Worm (Caenorhabditis elegans) whole organism, L1 larva: ENCODE results near the gene ptc-1.

Source experiments
- C34B4.2 ChIP-seq: sonication (generic microtip); optimal IDR thresholded peaks from 2 replicates; lab custom pipeline; 2017; ENCODE audit warnings: mild to moderate bottlenecking, missing genetic modification characterization, missing compliant biosample characterization
- Y116A8C.19 ChIP-seq: sonication (generic microtip); optimal IDR thresholded peaks from 2 replicates; lab custom pipeline; 2016; ENCODE audit warnings: missing compliant biosample characterization, missing genetic modification characterization, borderline replicate concordance
- aha-1 ChIP-seq: fragments of 150-350 bp; optimal IDR thresholded peaks from 2 replicates; lab custom pipeline; 2014; ENCODE audit warnings: missing biosample characterization, missing genetic modification characterization
- aly-2 ChIP-seq: fragments of 150-350 bp; optimal IDR thresholded peaks from 2 replicates; lab custom pipeline; 2014; ENCODE audit warnings: missing biosample characterization, missing genetic modification characterization
- blmp-1 ChIP-seq: fragments of 150-350 bp; optimal IDR thresholded peaks from 2 replicates; lab custom pipeline; 2014; ENCODE audit warnings: missing biosample characterization, missing genetic modification characterization
- ceh-8 ChIP-seq: fragments of 200-800 bp; sonication (Bioruptor generic); optimal IDR thresholded peaks from 2 replicates; lab custom pipeline; 2018; ENCODE audit warnings: mild to moderate bottlenecking, missing genetic modification characterization, moderate library complexity, missing compliant biosample characterization
- ceh-82 ChIP-seq, 3 experiments: fragments of 150-350 bp in 1 of 3; sonication (generic microtip) in 2 of 3; optimal IDR thresholded peaks; 2 replicates each; lab custom pipeline; 2014 to 2017; ENCODE audit warnings: missing biosample characterization in 3 of 3, missing genetic modification characterization in 3 of 3
- ceh-90 ChIP-seq: sonication (generic microtip); optimal IDR thresholded peaks from 2 replicates; lab custom pipeline; 2016; ENCODE audit warnings: missing genetic modification characterization, missing compliant biosample characterization
- ces-1 ChIP-seq: fragments of 150-350 bp; optimal IDR thresholded peaks from 2 replicates; lab custom pipeline; 2014; ENCODE audit warnings: missing biosample characterization, missing genetic modification reagents, missing genetic modification characterization
- dpl-1 ChIP-seq, 3 experiments: fragments of 150-350 bp in 2 of 3; sonication (generic microtip) in 1 of 3; optimal IDR thresholded peaks; 2 replicates each; lab custom pipeline; 2014 to 2017; ENCODE audit warnings: missing biosample characterization in 3 of 3, missing genetic modification characterization in 3 of 3, missing genetic modification reagents in 3 of 3
- elt-2 ChIP-seq: sonication (generic microtip); optimal IDR thresholded peaks from 2 replicates; lab custom pipeline; 2016; ENCODE audit warnings: missing genetic modification characterization, mild to moderate bottlenecking, inconsistent platforms, missing compliant biosample characterization, missing genetic modification reagents
- elt-3 ChIP-seq, 6 experiments: fragments of 150-350 bp in 1 of 6; sonication (generic microtip); optimal IDR thresholded peaks; 2 replicates each; lab custom pipeline; 2017 to 2018; ENCODE audit warnings: missing biosample characterization in 6 of 6, missing genetic modification characterization in 6 of 6, inconsistent platforms in 1 of 6
- hlh-17 ChIP-seq: fragments of 200-800 bp; sonication (Bioruptor generic); optimal IDR thresholded peaks from 2 replicates; lab custom pipeline; 2018; ENCODE audit warnings: missing genetic modification characterization, mild to moderate bottlenecking, missing compliant biosample characterization, moderate library complexity, borderline replicate concordance
- isw-1 ChIP-seq: fragments of 200-800 bp; sonication (Bioruptor generic); IDR thresholded peaks from 2 replicates; pipeline ENCODE4 v1.3.6; 2022; ENCODE audit warnings: missing genetic modification characterization, missing compliant biosample characterization
- lin-15B ChIP-seq: fragments of 150-350 bp; sonication (generic microtip); optimal IDR thresholded peaks from 3 replicates; lab custom pipeline; 2014; ENCODE audit warnings: missing biosample characterization, missing genetic modification characterization
- lin-35 ChIP-seq, 2 experiments: fragments of 150-350 bp; optimal IDR thresholded peaks; 2 replicates each; lab custom pipeline; 2014; ENCODE audit warnings: missing biosample characterization in 2 of 2, missing genetic modification characterization in 2 of 2, missing genetic modification reagents in 2 of 2
- lsy-2 ChIP-seq, 2 experiments: fragments of 150-350 bp; optimal IDR thresholded peaks; 2 replicates each; lab custom pipeline; 2014; ENCODE audit warnings: missing biosample characterization in 2 of 2, missing genetic modification characterization in 2 of 2
- mab-9 ChIP-seq: fragments of 200-800 bp; sonication (Bioruptor generic); IDR thresholded peaks from 2 replicates; pipeline ENCODE4 v1.3.6; 2022; ENCODE audit warnings: missing genetic modification reagents, missing genetic modification characterization, missing compliant biosample characterization
- mdl-1 ChIP-seq, 2 experiments: fragments of 150-350 bp; optimal IDR thresholded peaks; 2 replicates each; lab custom pipeline; 2014 to 2017; ENCODE audit warnings: missing biosample characterization in 2 of 2, missing genetic modification characterization in 2 of 2, inconsistent platforms in 1 of 2
- mep-1 ChIP-seq: fragments of 150-350 bp; optimal IDR thresholded peaks from 2 replicates; lab custom pipeline; 2014; ENCODE audit warnings: missing biosample characterization, missing genetic modification characterization
- nhr-11 ChIP-seq: fragments of 150-350 bp; optimal IDR thresholded peaks from 2 replicates; lab custom pipeline; 2014; ENCODE audit warnings: missing biosample characterization, missing genetic modification characterization
- nhr-19 ChIP-seq: fragments of 200-800 bp; sonication (Bioruptor generic); conservative IDR thresholded peaks from 2 replicates; pipeline ENCODE4 v1.3.6; 2022; ENCODE audit warnings: missing genetic modification characterization, missing compliant biosample characterization
- nhr-20 ChIP-seq: sonication (generic microtip); optimal IDR thresholded peaks from 2 replicates; lab custom pipeline; 2016; ENCODE audit warnings: mild to moderate bottlenecking, missing genetic modification characterization, missing compliant biosample characterization
- nhr-237 ChIP-seq: fragments of 150-350 bp; optimal IDR thresholded peaks from 2 replicates; lab custom pipeline; 2014; ENCODE audit warnings: missing biosample characterization, missing genetic modification characterization
- nhr-28 ChIP-seq: fragments of 150-350 bp; optimal IDR thresholded peaks from 2 replicates; lab custom pipeline; 2014; ENCODE audit warnings: missing biosample characterization, missing genetic modification characterization
- nhr-47 ChIP-seq: sonication (generic microtip); optimal IDR thresholded peaks from 2 replicates; lab custom pipeline; 2016; ENCODE audit warnings: mild to moderate bottlenecking, missing genetic modification characterization, moderate library complexity, missing compliant biosample characterization
- nhr-71 ChIP-seq: sonication (generic microtip); optimal IDR thresholded peaks from 2 replicates; lab custom pipeline; 2016; ENCODE audit warnings: mild to moderate bottlenecking, missing genetic modification characterization, moderate library complexity, missing compliant biosample characterization
- nhr-76 ChIP-seq: sonication (generic microtip); optimal IDR thresholded peaks from 2 replicates; lab custom pipeline; 2017; ENCODE audit warnings: missing biosample characterization, missing genetic modification characterization
- nhr-77 ChIP-seq: fragments of 150-350 bp; optimal IDR thresholded peaks from 2 replicates; lab custom pipeline; 2014; ENCODE audit warnings: missing biosample characterization, missing genetic modification characterization
- nhr-84 ChIP-seq: sonication (generic microtip); optimal IDR thresholded peaks from 2 replicates; lab custom pipeline; 2017; ENCODE audit warnings: missing biosample characterization, missing genetic modification characterization
- nhr-85 ChIP-seq: sonication (generic microtip); peaks from one replicate; lab custom pipeline; 2016; ENCODE audit warnings: missing genetic modification characterization, inconsistent platforms, missing compliant biosample characterization
- nhr-90 ChIP-seq: sonication (generic microtip); optimal IDR thresholded peaks from 2 replicates; lab custom pipeline; 2016; ENCODE audit warnings: mild to moderate bottlenecking, missing genetic modification characterization, missing compliant biosample characterization; ENCODE audit not compliant: poor library complexity
- pag-3 ChIP-seq: sonication (generic microtip); optimal IDR thresholded peaks from 2 replicates; lab custom pipeline; 2017; ENCODE audit warnings: missing genetic modification characterization, mild to moderate bottlenecking, missing compliant biosample characterization, antibody characterized with exemption, borderline replicate concordance; ENCODE audit not compliant: insufficient read depth
- pqm-1 ChIP-seq: sonication (generic microtip); optimal IDR thresholded peaks from 3 replicates; lab custom pipeline; 2017; ENCODE audit warnings: missing biosample characterization, missing genetic modification characterization
- rnt-1 ChIP-seq: sonication (generic microtip); optimal IDR thresholded peaks from 2 replicates; lab custom pipeline; 2016; ENCODE audit warnings: mild to moderate bottlenecking, missing genetic modification characterization, moderate library complexity, missing compliant biosample characterization
- sox-4 ChIP-seq: sonication (generic microtip); optimal IDR thresholded peaks from 2 replicates; lab custom pipeline; 2016; ENCODE audit warnings: missing genetic modification characterization, missing compliant biosample characterization
- sptf-1 ChIP-seq: fragments of 150-350 bp; optimal IDR thresholded peaks from 2 replicates; lab custom pipeline; 2014; ENCODE audit warnings: missing biosample characterization, missing genetic modification characterization
- swsn-7 ChIP-seq: sonication (generic microtip); optimal IDR thresholded peaks from 2 replicates; lab custom pipeline; 2016; ENCODE audit warnings: missing genetic modification characterization, missing compliant biosample characterization
- tlp-1 ChIP-seq: fragments of 150-350 bp; optimal IDR thresholded peaks from 2 replicates; lab custom pipeline; 2014; ENCODE audit warnings: missing biosample characterization, missing genetic modification characterization
- unc-30 ChIP-seq: sonication (generic microtip); optimal IDR thresholded peaks from 2 replicates; lab custom pipeline; 2017; ENCODE audit warnings: missing biosample characterization, missing genetic modification characterization
- unc-62 ChIP-seq: fragments of 150-350 bp; optimal IDR thresholded peaks from 2 replicates; lab custom pipeline; 2014; ENCODE audit warnings: missing biosample characterization, missing genetic modification reagents, missing genetic modification characterization
- unc-86 ChIP-seq: sonication (generic microtip); optimal IDR thresholded peaks from 2 replicates; lab custom pipeline; 2016; ENCODE audit warnings: missing genetic modification characterization, missing compliant biosample characterization
- unc-98 ChIP-seq: fragments of 200-800 bp; sonication (Bioruptor generic); IDR thresholded peaks from 2 replicates; pipeline ENCODE4 v1.3.6; 2022; ENCODE audit warnings: missing genetic modification characterization, missing compliant biosample characterization
- zag-1 ChIP-seq: fragments of 150-350 bp; optimal IDR thresholded peaks from 2 replicates; lab custom pipeline; 2014; ENCODE audit warnings: missing biosample characterization, missing genetic modification characterization
- zip-4 ChIP-seq: fragments of 200-800 bp; sonication (Bioruptor generic); optimal IDR thresholded peaks from 2 replicates; lab custom pipeline; 2018; ENCODE audit warnings: mild to moderate bottlenecking, missing genetic modification characterization, moderate library complexity, missing compliant biosample characterization
- ztf-11 ChIP-seq, 2 experiments: sonication (generic microtip); optimal IDR thresholded peaks; 2 replicates each; lab custom pipeline; 2016 to 2017; ENCODE audit warnings: missing genetic modification characterization in 2 of 2, missing biosample characterization in 1 of 2, missing compliant biosample characterization in 1 of 2
- ztf-4 ChIP-seq: fragments of 150-350 bp; optimal IDR thresholded peaks from 2 replicates; lab custom pipeline; 2014; ENCODE audit warnings: missing biosample characterization, missing genetic modification characterization

The ptc-1 gene

ce11 chrII:7944333-7944744 lies 51.3 kb downstream of the ptc-1 start (continued):
- TF ChIP-seq Y116A8C.19 (tag; lab: Kevin White, UChicago) = no peak
- TF ChIP-seq nhr-47 (tag; lab: Kevin White, UChicago) = no peak
- TF ChIP-seq hlh-17 (GFP tag; lab: Kevin White, UChicago) = no peak
- no peak for TF ChIP-seq aly-2 (tag; lab: Kevin White, UChicago)
- peak; percentile 41 for TF ChIP-seq rnt-1 (tag; lab: Kevin White, UChicago)
- peak; percentile 36 for TF ChIP-seq elt-2 (tag; lab: Kevin White, UChicago)
- no peak for TF ChIP-seq swsn-7 (tag; lab: Kevin White, UChicago)
- TF ChIP-seq dpl-1 (GFP tag; optimal IDR thresholded peaks at IDR 0.05; lab: Kevin White, UChicago) = peak in 1 of 3 experiments; percentile 6
- TF ChIP-seq unc-30 (tag; lab: Kevin White, UChicago) = no peak
- no peak for TF ChIP-seq nhr-11
- TF ChIP-seq mdl-1 (tag; optimal IDR thresholded peaks at IDR 0.05; lab: Kevin White, UChicago) = peak in 1 of 2 experiments; percentile 21
- no peak for TF ChIP-seq nhr-90 (tag; lab: Kevin White, UChicago)
- no peak for TF ChIP-seq blmp-1 (tag; lab: Kevin White, UChicago)
- no peak for TF ChIP-seq pqm-1 (tag; lab: Kevin White, UChicago)
- no peak for TF ChIP-seq lin-15B
- TF ChIP-seq ztf-11 (tag; optimal IDR thresholded peaks at IDR 0.05; lab: Kevin White, UChicago) = no peak
- TF ChIP-seq lin-35 (GFP tag; optimal IDR thresholded peaks at IDR 0.05; lab: Kevin White, UChicago) = peak in 1 of 2 experiments; percentile 28
- TF ChIP-seq tlp-1 = no peak
- TF ChIP-seq nhr-28 (tag; lab: Kevin White, UChicago) = no peak
- TF ChIP-seq isw-1 (GFP tag; lab: Robert Waterston, UW) = no peak
- TF ChIP-seq zip-4 (GFP tag; lab: Kevin White, UChicago) = no peak
- no peak for TF ChIP-seq elt-3 (tag; optimal IDR thresholded peaks at IDR 0.05; lab: Kevin White, UChicago)
- peak; percentile 20 for TF ChIP-seq mep-1 (tag; lab: Kevin White, UChicago)

DNA sequence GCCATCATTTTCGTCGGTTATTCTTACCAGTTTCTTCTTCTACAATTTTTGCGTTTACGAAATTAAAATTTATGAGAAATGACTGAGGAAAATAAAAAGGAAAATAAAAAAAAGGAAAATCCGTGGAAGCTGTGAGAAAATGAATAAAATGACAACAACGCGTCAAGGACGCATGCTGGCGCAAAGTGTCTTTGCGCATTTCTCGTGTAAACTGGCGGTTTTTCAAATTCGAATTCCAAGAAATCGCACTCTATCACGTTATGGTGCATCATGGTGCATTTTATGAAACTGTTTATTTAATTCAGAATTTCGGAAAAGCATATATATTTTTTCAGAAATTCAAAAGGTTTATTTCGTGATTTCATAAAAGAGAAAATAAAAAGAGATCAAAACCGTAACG lies 52.1 kb downstream of the ptc-1 start, which contains the start of gene dbt-1:
dbt-1 (minus strand) TSS at position 39 of the 400 bp plus-strand sequence.
- TF ChIP-seq aha-1 (tag; lab: Kevin White, UChicago) (no peak), nhr-71 (tag; lab: Kevin White, UChicago) (peak; percentile 93), nhr-90 (tag; lab: Kevin White, UChicago) (peak; percentile 88), elt-3 (tag; optimal IDR thresholded peaks at IDR 0.05; lab: Kevin White, UChicago) (peak in 2 of 6 experiments; percentile 61 to 67), blmp-1 (tag; lab: Kevin White, UChicago) (peak; percentile 64), lsy-2 (tag; optimal IDR thresholded peaks at IDR 0.05; lab: Kevin White, UChicago) (peak; percentile 92), nhr-76 (no peak), mab-9 (GFP tag; lab: Robert Waterston, UW) (no peak; the same call in 1 of the 2 replicates), unc-62 (GFP tag; lab: Kevin White, UChicago) (no peak), dpl-1 (GFP tag; optimal IDR thresholded peaks at IDR 0.05; lab: Kevin White, UChicago) (peak; percentile 97 to 99 (median 98)), nhr-237 (tag; lab: Kevin White, UChicago) (peak; percentile 36), unc-86 (tag; lab: Kevin White, UChicago) (peak; percentile 83), nhr-84 (tag; lab: Kevin White, UChicago) (no peak), rnt-1 (tag; lab: Kevin White, UChicago) (peak; percentile 91), nhr-85 (tag; lab: Kevin White, UChicago) (peak; percentile 93), unc-98 (GFP tag; lab: Robert Waterston, UW) (0 out of 2 replicates have a peak, but pooled peaks have one; percentile 25), zip-4 (GFP tag; lab: Kevin White, UChicago) (peak; percentile 73), ces-1 (no peak), nhr-20 (peak; percentile 89), isw-1 (GFP tag; lab: Robert Waterston, UW) (peak; percentile 89), ztf-4 (tag; lab: Kevin White, UChicago) (peak; percentile 47), nhr-77 (tag; lab: Kevin White, UChicago) (peak; percentile 50), sox-4 (peak; percentile 82), hlh-17 (GFP tag; lab: Kevin White, UChicago) (no peak), nhr-19 (peak; percentile 90), ceh-82 (tag; optimal IDR thresholded peaks at IDR 0.05; lab: Kevin White, UChicago) (peak; percentile 57 to 84 (median 81)), lin-35 (GFP tag; optimal IDR thresholded peaks at IDR 0.05; lab: Kevin White, UChicago) (peak; percentile 97 to 99), mdl-1 (tag; optimal IDR thresholded peaks at IDR 0.05; lab: Kevin White, UChicago) (peak in 1 of 2 experiments; percentile 79), zag-1 (tag; lab: Kevin White, UChicago) (no peak), sptf-1 (tag; lab: Kevin White, UChicago) (no peak), nhr-47 (tag; lab: Kevin White, UChicago) (peak; percentile 95), C34B4.2 (tag; lab: Kevin White, UChicago) (no peak), pag-3 (no peak), mep-1 (tag; lab: Kevin White, UChicago) (peak; percentile 94), ceh-8 (peak; percentile 54), aly-2 (tag; lab: Kevin White, UChicago) (peak; percentile 87), ceh-90 (tag; lab: Kevin White, UChicago) (peak; percentile 44), swsn-7 (tag; lab: Kevin White, UChicago) (peak; percentile 88)
